Worm (Caenorhabditis elegans) whole organism, L1 larva: ENCODE results near the gene nep-1.

Experiments
- C34B4.2 ChIP-seq: sonication (generic microtip); optimal IDR thresholded peaks from 2 replicates; lab custom pipeline; 2017; ENCODE audit warnings: mild to moderate bottlenecking, missing genetic modification characterization, missing compliant biosample characterization
- F16B12.6 ChIP-seq: fragments of 150-350 bp; optimal IDR thresholded peaks from 2 replicates; lab custom pipeline; 2014; ENCODE audit warnings: missing biosample characterization, missing genetic modification characterization
- aha-1 ChIP-seq: fragments of 150-350 bp; optimal IDR thresholded peaks from 2 replicates; lab custom pipeline; 2014; ENCODE audit warnings: missing biosample characterization, missing genetic modification characterization
- alr-1 ChIP-seq: fragments of 200-800 bp; sonication (Bioruptor generic); optimal IDR thresholded peaks from 2 replicates; lab custom pipeline; 2018; ENCODE audit warnings: borderline replicate concordance, mild to moderate bottlenecking, missing genetic modification characterization, missing compliant biosample characterization
- blmp-1 ChIP-seq: fragments of 150-350 bp; optimal IDR thresholded peaks from 2 replicates; lab custom pipeline; 2014; ENCODE audit warnings: missing biosample characterization, missing genetic modification characterization
- ceh-82 ChIP-seq, 3 experiments: fragments of 150-350 bp in 1 of 3; sonication (generic microtip) in 2 of 3; optimal IDR thresholded peaks; 2 replicates each; lab custom pipeline; 2014 to 2017; ENCODE audit warnings: missing biosample characterization in 3 of 3, missing genetic modification characterization in 3 of 3
- ceh-88 ChIP-seq: fragments of 200-800 bp; sonication (Bioruptor generic); IDR thresholded peaks from 2 replicates; pipeline ENCODE4 v1.3.6; 2022; ENCODE audit warnings: missing genetic modification characterization, missing compliant biosample characterization
- ceh-90 ChIP-seq: sonication (generic microtip); optimal IDR thresholded peaks from 2 replicates; lab custom pipeline; 2016; ENCODE audit warnings: missing genetic modification characterization, missing compliant biosample characterization
- ces-1 ChIP-seq: fragments of 150-350 bp; optimal IDR thresholded peaks from 2 replicates; lab custom pipeline; 2014; ENCODE audit warnings: missing biosample characterization, missing genetic modification reagents, missing genetic modification characterization
- dpl-1 ChIP-seq, 3 experiments: fragments of 150-350 bp in 2 of 3; sonication (generic microtip) in 1 of 3; optimal IDR thresholded peaks; 2 replicates each; lab custom pipeline; 2014 to 2017; ENCODE audit warnings: missing biosample characterization in 3 of 3, missing genetic modification characterization in 3 of 3, missing genetic modification reagents in 3 of 3
- dsc-1 ChIP-seq: sonication (generic microtip); optimal IDR thresholded peaks from 2 replicates; lab custom pipeline; 2016; ENCODE audit warnings: mild to moderate bottlenecking, missing genetic modification characterization, missing compliant biosample characterization
- efl-1 ChIP-seq, 4 experiments: fragments of 150-350 bp; optimal IDR thresholded peaks in 3 of 4; peaks in 1 of 4; 1 replicate in 1 of 4; 2 replicates in 3 of 4; lab custom pipeline; 2014; ENCODE audit warnings: missing biosample characterization in 2 of 4, missing genetic modification characterization in 2 of 4, missing genetic modification reagents in 2 of 4
- efl-3 ChIP-seq: fragments of 200-800 bp; sonication (Bioruptor generic); optimal IDR thresholded peaks from 2 replicates; lab custom pipeline; 2018; ENCODE audit warnings: mild to moderate bottlenecking, missing genetic modification characterization, missing compliant biosample characterization
- egl-13 ChIP-seq: sonication (generic microtip); optimal IDR thresholded peaks from 2 replicates; lab custom pipeline; 2016; ENCODE audit warnings: missing genotype, missing genetic modification reagents, missing genetic modification characterization, missing compliant biosample characterization
- egl-27 ChIP-seq, 2 experiments: fragments of 150-350 bp in 1 of 2; sonication (generic microtip); optimal IDR thresholded peaks; 3 replicates each; lab custom pipeline; 2017 to 2018; ENCODE audit warnings: missing biosample characterization in 2 of 2, missing genetic modification characterization in 2 of 2, missing genetic modification reagents in 2 of 2
- elt-2 ChIP-seq: sonication (generic microtip); optimal IDR thresholded peaks from 2 replicates; lab custom pipeline; 2016; ENCODE audit warnings: missing genetic modification characterization, mild to moderate bottlenecking, inconsistent platforms, missing compliant biosample characterization, missing genetic modification reagents
- ets-5 ChIP-seq: fragments of 200-800 bp; sonication (Bioruptor generic); IDR thresholded peaks from 2 replicates; pipeline ENCODE4 v1.3.6; 2022; ENCODE audit warnings: missing genetic modification characterization, missing compliant biosample characterization
- fkh-10 ChIP-seq: sonication (generic microtip); optimal IDR thresholded peaks from 2 replicates; lab custom pipeline; 2017; ENCODE audit warnings: missing biosample characterization, missing genetic modification reagents, missing genetic modification characterization
- fkh-8 ChIP-seq: sonication (generic microtip); optimal IDR thresholded peaks from 2 replicates; lab custom pipeline; 2016; ENCODE audit warnings: mild to moderate bottlenecking, missing genetic modification characterization, missing compliant biosample characterization
- fos-1 ChIP-seq: fragments of 150-350 bp; optimal IDR thresholded peaks from 2 replicates; lab custom pipeline; 2014; ENCODE audit warnings: missing biosample characterization, missing genetic modification characterization
- grh-1 ChIP-seq: fragments of 200-800 bp; sonication (Bioruptor generic); IDR thresholded peaks from 2 replicates; pipeline ENCODE4 v1.3.6; 2022; ENCODE audit warnings: missing genetic modification reagents, missing genetic modification characterization, missing compliant biosample characterization
- hlh-17 ChIP-seq: fragments of 200-800 bp; sonication (Bioruptor generic); optimal IDR thresholded peaks from 2 replicates; lab custom pipeline; 2018; ENCODE audit warnings: missing genetic modification characterization, mild to moderate bottlenecking, missing compliant biosample characterization, moderate library complexity, borderline replicate concordance
- isw-1 ChIP-seq: fragments of 200-800 bp; sonication (Bioruptor generic); IDR thresholded peaks from 2 replicates; pipeline ENCODE4 v1.3.6; 2022; ENCODE audit warnings: missing genetic modification characterization, missing compliant biosample characterization
- jun-1 ChIP-seq: fragments of 150-350 bp; optimal IDR thresholded peaks from 2 replicates; lab custom pipeline; 2014; ENCODE audit warnings: missing biosample characterization, missing genetic modification reagents, missing genetic modification characterization
- lin-13 ChIP-seq: fragments of 150-350 bp; optimal IDR thresholded peaks from 2 replicates; lab custom pipeline; 2014; ENCODE audit warnings: missing biosample characterization, missing genetic modification reagents, missing genetic modification characterization
- lin-14 ChIP-seq: fragments of 200-800 bp; sonication (Bioruptor generic); optimal IDR thresholded peaks from 2 replicates; lab custom pipeline; 2018; ENCODE audit warnings: mild to moderate bottlenecking, missing genetic modification characterization, moderate library complexity, missing compliant biosample characterization
- lin-35 ChIP-seq, 2 experiments: fragments of 150-350 bp; optimal IDR thresholded peaks; 2 replicates each; lab custom pipeline; 2014; ENCODE audit warnings: missing biosample characterization in 2 of 2, missing genetic modification characterization in 2 of 2, missing genetic modification reagents in 2 of 2
- lin-39 ChIP-seq: fragments of 150-350 bp; optimal IDR thresholded peaks from 2 replicates; lab custom pipeline; 2014; ENCODE audit warnings: missing biosample characterization, missing genetic modification reagents, missing genetic modification characterization
- mab-9 ChIP-seq: fragments of 200-800 bp; sonication (Bioruptor generic); IDR thresholded peaks from 2 replicates; pipeline ENCODE4 v1.3.6; 2022; ENCODE audit warnings: missing genetic modification reagents, missing genetic modification characterization, missing compliant biosample characterization
- mdl-1 ChIP-seq, 2 experiments: fragments of 150-350 bp; optimal IDR thresholded peaks; 2 replicates each; lab custom pipeline; 2014 to 2017; ENCODE audit warnings: missing biosample characterization in 2 of 2, missing genetic modification characterization in 2 of 2, inconsistent platforms in 1 of 2
- mep-1 ChIP-seq: fragments of 150-350 bp; optimal IDR thresholded peaks from 2 replicates; lab custom pipeline; 2014; ENCODE audit warnings: missing biosample characterization, missing genetic modification characterization
- nhr-11 ChIP-seq: fragments of 150-350 bp; optimal IDR thresholded peaks from 2 replicates; lab custom pipeline; 2014; ENCODE audit warnings: missing biosample characterization, missing genetic modification characterization
- nhr-20 ChIP-seq: sonication (generic microtip); optimal IDR thresholded peaks from 2 replicates; lab custom pipeline; 2016; ENCODE audit warnings: mild to moderate bottlenecking, missing genetic modification characterization, missing compliant biosample characterization
- nhr-84 ChIP-seq: sonication (generic microtip); optimal IDR thresholded peaks from 2 replicates; lab custom pipeline; 2017; ENCODE audit warnings: missing biosample characterization, missing genetic modification characterization
- nhr-85 ChIP-seq: sonication (generic microtip); peaks from one replicate; lab custom pipeline; 2016; ENCODE audit warnings: missing genetic modification characterization, inconsistent platforms, missing compliant biosample characterization
- pag-3 ChIP-seq: sonication (generic microtip); optimal IDR thresholded peaks from 2 replicates; lab custom pipeline; 2017; ENCODE audit warnings: missing genetic modification characterization, mild to moderate bottlenecking, missing compliant biosample characterization, antibody characterized with exemption, borderline replicate concordance; ENCODE audit not compliant: insufficient read depth
- pax-3 ChIP-seq: fragments of 200-800 bp; sonication (Bioruptor generic); optimal IDR thresholded peaks from 2 replicates; lab custom pipeline; 2018; ENCODE audit warnings: mild to moderate bottlenecking, missing genetic modification characterization, moderate library complexity, missing compliant biosample characterization
- pqm-1 ChIP-seq: sonication (generic microtip); optimal IDR thresholded peaks from 3 replicates; lab custom pipeline; 2017; ENCODE audit warnings: missing biosample characterization, missing genetic modification characterization
- skn-1 ChIP-seq: fragments of 150-350 bp; optimal IDR thresholded peaks from 2 replicates; lab custom pipeline; 2014; ENCODE audit warnings: missing biosample characterization, missing genetic modification characterization
- sox-4 ChIP-seq: sonication (generic microtip); optimal IDR thresholded peaks from 2 replicates; lab custom pipeline; 2016; ENCODE audit warnings: missing genetic modification characterization, missing compliant biosample characterization
- sptf-1 ChIP-seq: fragments of 150-350 bp; optimal IDR thresholded peaks from 2 replicates; lab custom pipeline; 2014; ENCODE audit warnings: missing biosample characterization, missing genetic modification characterization
- sup-37 ChIP-seq: fragments of 200-800 bp; sonication (Bioruptor generic); optimal IDR thresholded peaks from 2 replicates; lab custom pipeline; 2018; ENCODE audit warnings: mild to moderate bottlenecking, missing genetic modification characterization, missing compliant biosample characterization
- swsn-7 ChIP-seq: sonication (generic microtip); optimal IDR thresholded peaks from 2 replicates; lab custom pipeline; 2016; ENCODE audit warnings: missing genetic modification characterization, missing compliant biosample characterization
- tbx-2 ChIP-seq: sonication (generic microtip); optimal IDR thresholded peaks from 2 replicates; lab custom pipeline; 2016; ENCODE audit warnings: missing genetic modification characterization, missing compliant biosample characterization
- tlp-1 ChIP-seq: fragments of 150-350 bp; optimal IDR thresholded peaks from 2 replicates; lab custom pipeline; 2014; ENCODE audit warnings: missing biosample characterization, missing genetic modification characterization
- unc-86 ChIP-seq: sonication (generic microtip); optimal IDR thresholded peaks from 2 replicates; lab custom pipeline; 2016; ENCODE audit warnings: missing genetic modification characterization, missing compliant biosample characterization
- zag-1 ChIP-seq: fragments of 150-350 bp; optimal IDR thresholded peaks from 2 replicates; lab custom pipeline; 2014; ENCODE audit warnings: missing biosample characterization, missing genetic modification characterization
- zip-4 ChIP-seq: fragments of 200-800 bp; sonication (Bioruptor generic); optimal IDR thresholded peaks from 2 replicates; lab custom pipeline; 2018; ENCODE audit warnings: mild to moderate bottlenecking, missing genetic modification characterization, moderate library complexity, missing compliant biosample characterization
- ztf-4 ChIP-seq: fragments of 150-350 bp; optimal IDR thresholded peaks from 2 replicates; lab custom pipeline; 2014; ENCODE audit warnings: missing biosample characterization, missing genetic modification characterization

The nep-1 gene

DNA sequence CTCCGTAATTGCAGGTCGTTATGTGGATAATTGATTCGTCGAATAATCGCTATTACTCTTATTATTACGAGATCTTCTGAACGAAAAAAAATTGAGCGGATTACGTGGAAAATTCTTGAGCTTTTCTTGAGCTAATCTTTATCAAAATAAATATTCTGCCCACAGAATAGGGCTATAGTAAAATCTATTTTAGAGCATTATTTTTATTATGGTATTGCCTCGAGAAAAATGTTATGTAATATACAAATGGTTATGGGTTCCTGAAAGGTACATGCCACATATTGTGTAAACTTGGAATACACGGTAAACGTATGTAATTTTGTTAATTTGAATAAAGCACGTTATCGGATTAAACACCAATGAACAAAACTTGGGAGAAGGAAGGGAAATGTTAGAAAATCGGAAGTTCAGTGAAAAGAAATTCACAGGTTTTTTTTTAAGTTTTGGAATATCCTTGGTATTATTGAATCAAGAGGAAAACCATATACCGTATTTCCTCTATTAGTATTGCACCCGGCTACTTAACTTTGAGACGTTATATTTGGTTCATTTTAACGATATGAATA is 19.7 kb downstream of the nep-1 start (continued):
- TF ChIP-seq nhr-11 (tag; lab: Kevin White, UChicago) (peak; percentile 32), grh-1 (no peak), nhr-85 (no peak), jun-1 (tag; lab: Kevin White, UChicago) (peak; percentile 17), elt-2 (tag; lab: Kevin White, UChicago) (peak; percentile 30), fos-1 (tag; lab: Kevin White, UChicago) (peak; percentile 53), pag-3 (tag; lab: Kevin White, UChicago) (no peak), ceh-88 (GFP tag; lab: Robert Waterston, UW) (no peak; the same call in 1 of the 2 replicates), blmp-1 (tag; lab: Kevin White, UChicago) (peak; percentile 10), fkh-10 (GFP tag; lab: Kevin White, UChicago) (no peak), mep-1 (tag; lab: Kevin White, UChicago) (no peak), tlp-1 (tag; lab: Kevin White, UChicago) (no peak), sptf-1 (tag; lab: Kevin White, UChicago) (no peak), nhr-84 (tag; lab: Kevin White, UChicago) (no peak), dpl-1 (GFP tag; optimal IDR thresholded peaks at IDR 0.05; lab: Kevin White, UChicago) (no peak), pax-3 (tag; lab: Kevin White, UChicago) (no peak), C34B4.2 (tag; lab: Kevin White, UChicago) (no peak), swsn-7 (tag; lab: Kevin White, UChicago) (peak; percentile 17), zip-4 (GFP tag; lab: Kevin White, UChicago) (peak; percentile 24), ceh-90 (no peak), ces-1 (no peak), hlh-17 (GFP tag; lab: Kevin White, UChicago) (no peak), nhr-20 (tag; lab: Kevin White, UChicago) (peak; percentile 8), dsc-1 (tag; lab: Kevin White, UChicago) (peak; percentile 72), lin-39 (peak; percentile 31), aha-1 (no peak), alr-1 (tag; lab: Kevin White, UChicago) (no peak), lin-13 (no peak), efl-3 (no peak), skn-1 (tag; lab: Kevin White, UChicago) (no peak), pqm-1 (tag; lab: Kevin White, UChicago) (no peak)

DNA sequence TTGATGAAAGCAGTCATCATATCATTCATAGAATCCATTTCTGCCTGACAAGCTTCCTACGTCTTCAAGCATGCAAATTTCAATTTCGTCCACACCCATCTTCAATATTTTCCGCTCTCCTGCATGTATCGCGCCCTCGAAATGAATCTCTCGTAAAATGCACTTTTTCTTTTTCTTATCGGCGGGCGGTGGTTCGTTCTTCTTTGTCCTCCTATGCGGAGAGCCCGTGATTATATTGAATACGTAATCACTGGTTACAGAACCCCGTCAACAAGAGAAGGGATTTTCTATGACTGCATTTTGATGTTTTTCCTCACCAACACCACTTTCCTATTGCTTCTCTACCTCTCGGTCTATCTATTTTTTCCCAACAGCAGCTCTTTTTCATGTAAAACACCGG is 20.4 kb downstream of the nep-1 start:
- TF ChIP-seq mdl-1 (tag; optimal IDR thresholded peaks at IDR 0.05; lab: Kevin White, UChicago) (no peak), ceh-90 (no peak), ceh-82 (tag; optimal IDR thresholded peaks at IDR 0.05; lab: Kevin White, UChicago) (no peak), fkh-8 (tag; lab: Kevin White, UChicago) (peak; percentile 0), zag-1 (tag; lab: Kevin White, UChicago) (no peak), sox-4 (tag; lab: Kevin White, UChicago) (no peak), F16B12.6 (tag; lab: Kevin White, UChicago) (no peak), efl-3 (no peak), hlh-17 (GFP tag; lab: Kevin White, UChicago) (no peak), tbx-2 (tag; lab: Kevin White, UChicago) (no peak), egl-27 (tag; optimal IDR thresholded peaks at IDR 0.05; lab: Kevin White, UChicago) (no peak), fkh-10 (GFP tag; lab: Kevin White, UChicago) (no peak), ceh-88 (GFP tag; lab: Robert Waterston, UW) (peak; percentile 29; the same call in 1 of the 2 replicates), sptf-1 (tag; lab: Kevin White, UChicago) (no peak), ets-5 (GFP tag; lab: Robert Waterston, UW) (no peak), nhr-84 (tag; lab: Kevin White, UChicago) (no peak), alr-1 (tag; lab: Kevin White, UChicago) (no peak), mab-9 (no peak), mep-1 (tag; lab: Kevin White, UChicago) (no peak), lin-14 (GFP tag; lab: Kevin White, UChicago) (no peak), nhr-85 (peak; percentile 67), sup-37 (GFP tag; lab: Kevin White, UChicago) (no peak), aha-1 (no peak), ztf-4 (peak; percentile 30), efl-1 (optimal IDR thresholded peaks at IDR 0.05; lab: Kevin White, UChicago) (no peak), efl-1 (GFP tag; optimal IDR thresholded peaks at IDR 0.05 in 1 of 2; lab: Kevin White, UChicago) (no peak), egl-13 (tag; lab: Kevin White, UChicago) (no peak), isw-1 (GFP tag; lab: Robert Waterston, UW) (no peak), unc-86 (tag; lab: Kevin White, UChicago) (no peak), lin-35 (GFP tag; optimal IDR thresholded peaks at IDR 0.05; lab: Kevin White, UChicago) (no peak)
